Fruit fly (Drosophila melanogaster): ENCODE measurements around the gene CG16704.
A peak's percentile ranks its signal among the peaks of the same experiment; 100 is the strongest.

Gene CG16704

DNA sequence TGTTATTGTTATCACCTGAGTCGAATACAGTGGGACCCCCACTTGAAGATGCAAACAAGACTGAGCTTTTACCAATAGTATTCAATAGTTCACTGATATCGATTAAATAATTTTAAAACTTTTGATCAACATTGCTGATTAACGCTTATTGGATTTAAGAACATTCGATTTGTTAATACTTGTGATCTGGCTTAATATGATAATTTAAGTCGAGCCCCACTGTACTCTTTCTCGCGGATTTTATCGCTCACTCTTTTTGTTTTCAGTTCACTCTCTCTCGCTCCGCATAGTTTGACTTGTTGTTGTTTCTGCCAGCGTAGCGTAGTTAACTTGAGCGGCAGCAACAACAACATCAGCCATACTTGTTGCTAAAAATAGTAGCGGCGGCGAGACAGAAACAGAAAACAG lies 36.7 kb downstream of the CG16704 start (continued):
- peak; percentile 98 for TF ChIP-seq schlank (tag; optimal IDR thresholded peaks at IDR 0.05)
- peak; percentile 98 for TF ChIP-seq CG30403 (GFP tag; optimal IDR thresholded peaks at IDR 0.05)
- TF ChIP-seq CG8359 (GFP tag; optimal IDR thresholded peaks at IDR 0.05; ENCODE audit: borderline replicate concordance), result peak; percentile 95
- TF ChIP-seq Dbx (GFP tag; IDR thresholded peaks at IDR 0.05), result peak; percentile 98
- peak; percentile 98 for TF ChIP-seq tx (GFP tag; optimal IDR thresholded peaks at IDR 0.05)
- TF ChIP-seq gsb (GFP tag; IDR thresholded peaks at IDR 0.05), result peak; percentile 96
- TF ChIP-seq onecut (GFP tag; IDR thresholded peaks at IDR 0.05), result peak; percentile 96
- TF ChIP-seq her (GFP tag; optimal IDR thresholded peaks at IDR 0.05), result peak; percentile 97
- peak; percentile 65 for TF ChIP-seq stwl (tag; optimal IDR thresholded peaks at IDR 0.05)
- TF ChIP-seq Atf6 (GFP tag; IDR thresholded peaks at IDR 0.05), result peak; percentile 98
- peak; percentile 64 for TF ChIP-seq CG9797 (GFP tag; optimal IDR thresholded peaks at IDR 0.05)
- peak; percentile 86 for TF ChIP-seq sr (GFP tag; IDR thresholded peaks at IDR 0.05)
- TF ChIP-seq CG16863 (GFP tag; optimal IDR thresholded peaks at IDR 0.05), result peak; percentile 98
- TF ChIP-seq CG18476 (GFP tag; optimal IDR thresholded peaks at IDR 0.05), result peak; percentile 95
- peak; percentile 76 for TF ChIP-seq Sry-δ (GFP tag; optimal IDR thresholded peaks at IDR 0.05)
- TF ChIP-seq exex (tag; optimal IDR thresholded peaks at IDR 0.05), result peak; percentile 93
- peak; percentile 97 for TF ChIP-seq esg (GFP tag; conservative IDR thresholded peaks at IDR 0.05)
- peak; percentile 96 for TF ChIP-seq CG10462 (GFP tag; optimal IDR thresholded peaks at IDR 0.05)
- peak; percentile 99 for TF ChIP-seq tap (tag; optimal IDR thresholded peaks at IDR 0.05)
- peak; percentile 82 for TF ChIP-seq CG10321 (GFP tag; IDR thresholded peaks at IDR 0.05)
- peak; percentile 96 for TF ChIP-seq sens-2 (GFP tag; IDR thresholded peaks at IDR 0.05)
- TF ChIP-seq Bteb2 (GFP tag; optimal IDR thresholded peaks at IDR 0.05), result peak; percentile 97
- no peak for TF ChIP-seq hkb (optimal IDR thresholded peaks at IDR 0.05)
- TF ChIP-seq hkb (GFP tag; IDR thresholded peaks at IDR 0.05), result peak; percentile 99
- TF ChIP-seq CG8089 (GFP tag; optimal IDR thresholded peaks at IDR 0.05), result peak; percentile 96
- peak; percentile 99 for TF ChIP-seq lab (GFP tag; optimal IDR thresholded peaks at IDR 0.05)
- peak; percentile 97 for TF ChIP-seq CG32767 (GFP tag; IDR thresholded peaks at IDR 0.05)
- TF ChIP-seq wor (GFP tag; IDR thresholded peaks at IDR 0.05), result peak; percentile 96
- peak; percentile 97 for TF ChIP-seq Dad (GFP tag; optimal IDR thresholded peaks at IDR 0.05)
- TF ChIP-seq Hr39 (optimal IDR thresholded peaks at IDR 0.05), result no peak
- peak; percentile 93 for TF ChIP-seq CG31365 (tag; optimal IDR thresholded peaks at IDR 0.05)
- TF ChIP-seq CG7372 (GFP tag; IDR thresholded peaks at IDR 0.05), result peak; percentile 97
- TF ChIP-seq gcm (GFP tag; optimal IDR thresholded peaks at IDR 0.05), result peak; percentile 99
- peak; percentile 98 for TF ChIP-seq CG10979 (tag; optimal IDR thresholded peaks at IDR 0.05)
- peak; percentile 97 for TF ChIP-seq CG10959 (GFP tag; IDR thresholded peaks at IDR 0.05)
- TF ChIP-seq cad (GFP tag; optimal IDR thresholded peaks at IDR 0.05), result no peak
- peak; percentile 98 for TF ChIP-seq CG4328 (GFP tag; optimal IDR thresholded peaks at IDR 0.05)
- TF ChIP-seq YL-1 (GFP tag; optimal IDR thresholded peaks at IDR 0.05), result peak; percentile 91
- peak; percentile 99 for TF ChIP-seq ci (GFP tag; IDR thresholded peaks at IDR 0.05)
- peak; percentile 95 for TF ChIP-seq CG31441 (GFP tag; IDR thresholded peaks at IDR 0.05)
- TF ChIP-seq CG8388 (GFP tag; optimal IDR thresholded peaks at IDR 0.05), result peak; percentile 99
- TF ChIP-seq BtbVII (GFP tag; optimal IDR thresholded peaks at IDR 0.05), result peak; percentile 98
- peak; percentile 96 for TF ChIP-seq ewg (GFP tag; optimal IDR thresholded peaks at IDR 0.05)
- peak; percentile 85 for TF ChIP-seq CG15073 (GFP tag; optimal IDR thresholded peaks at IDR 0.05)
- TF ChIP-seq tin (GFP tag; optimal IDR thresholded peaks at IDR 0.05), result peak; percentile 98
- TF ChIP-seq vnd (GFP tag; IDR thresholded peaks at IDR 0.05; ENCODE audit: partially characterized antibody), result no peak
- TF ChIP-seq gfzf (GFP tag; optimal IDR thresholded peaks at IDR 0.05), result peak; percentile 22
- TF ChIP-seq CG11695 (GFP tag; IDR thresholded peaks at IDR 0.05), result peak; percentile 99
- TF ChIP-seq dmrt99B (tag; optimal IDR thresholded peaks at IDR 0.05), result peak; percentile 99
- TF ChIP-seq en (GFP tag; optimal IDR thresholded peaks at IDR 0.05), result peak; percentile 97
- peak; percentile 96 for TF ChIP-seq luna (GFP tag; optimal IDR thresholded peaks at IDR 0.05)
- peak; percentile 96 for TF ChIP-seq wek (GFP tag; optimal IDR thresholded peaks at IDR 0.05)

Measured in whole organism, embryonic.